Fruit fly (Drosophila melanogaster) whole organism, prepupa: ENCODE measurements around the gene CG11905.

Experiments
- Blimp-1 ChIP-seq: fragments of 200-800 bp; sonication (Bioruptor generic); optimal IDR thresholded peaks from 3 replicates; lab custom pipeline; 2017; ENCODE audit warnings: missing biosample characterization, missing genetic modification characterization, mild to moderate bottlenecking, moderate library complexity, missing genetic modification reagents
- dac ChIP-seq: fragments of 200-800 bp; sonication (Bioruptor generic); optimal IDR thresholded peaks from 2 replicates; lab custom pipeline; 2017; ENCODE audit warnings: missing biosample characterization, mild to moderate bottlenecking, missing genetic modification characterization

DNA sequence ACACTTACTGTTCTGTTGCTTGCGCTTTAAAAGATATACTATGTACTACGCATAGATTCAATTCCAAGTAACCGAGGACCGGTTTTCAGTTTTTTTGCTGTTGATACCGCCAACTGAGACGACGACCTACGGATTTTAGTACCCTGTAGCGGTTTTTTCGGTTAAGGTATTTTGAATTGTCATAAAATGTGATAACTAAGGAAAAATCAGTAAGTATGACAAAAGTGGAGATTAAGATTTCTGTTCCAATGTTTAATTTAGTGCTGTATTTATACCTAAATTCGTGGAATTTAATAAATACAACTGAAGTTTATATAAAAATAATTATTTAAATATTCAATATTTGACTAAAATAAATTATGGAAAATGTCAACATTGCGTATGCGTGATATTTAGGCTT lies 54.2 kb downstream of the CG11905 start:
- no peak for TF ChIP-seq Blimp-1 (GFP tag; lab: Kevin White, UChicago)
- TF ChIP-seq dac: no peak
